Worm (Caenorhabditis elegans) whole organism, young adult: ENCODE measurements around the gene T06C12.9.
"Not testable (repeated sequence)": the region's sequence is repeated elsewhere in the genome, so short reads cannot be mapped to it uniquely, and the experiment has no call there.

Source experiments
- B0019.2 ChIP-seq: fragments of 200-800 bp; sonication (Bioruptor generic); conservative IDR thresholded peaks from 2 replicates; pipeline ENCODE4 v1.3.6; 2022; ENCODE audit warnings: missing genetic modification reagents, missing genetic modification characterization, missing compliant biosample characterization
- B0261.1 ChIP-seq: sonication (generic microtip); optimal IDR thresholded peaks from 2 replicates; lab custom pipeline; 2016; ENCODE audit warnings: mild to moderate bottlenecking, missing genetic modification characterization, moderate library complexity, missing compliant biosample characterization
- C17E4.6 ChIP-seq: fragments of 200-800 bp; sonication (Bioruptor generic); IDR thresholded peaks from 2 replicates; pipeline ENCODE4 v1.3.6; 2022; ENCODE audit warnings: missing genetic modification reagents, missing genetic modification characterization, missing compliant biosample characterization
- F10E7.11 ChIP-seq: sonication (generic microtip); optimal IDR thresholded peaks from 2 replicates; lab custom pipeline; 2017; ENCODE audit warnings: mild to moderate bottlenecking, missing genetic modification characterization, moderate library complexity, missing compliant biosample characterization
- F49E8.2 ChIP-seq: sonication (generic microtip); optimal IDR thresholded peaks from 3 replicates; lab custom pipeline; 2017; ENCODE audit warnings: missing genetic modification characterization, mild to moderate bottlenecking, missing compliant biosample characterization, antibody characterized with exemption, moderate library complexity; ENCODE audit not compliant: insufficient read depth
- F55B11.4 ChIP-seq: sonication (generic microtip); optimal IDR thresholded peaks from 2 replicates; lab custom pipeline; 2016; ENCODE audit warnings: missing compliant biosample characterization, missing genetic modification characterization, borderline replicate concordance; ENCODE audit not compliant: insufficient read depth
- K12H6.12 ChIP-seq: fragments of 200-800 bp; sonication (Bioruptor generic); optimal IDR thresholded peaks from 2 replicates; lab custom pipeline; 2018; ENCODE audit warnings: mild to moderate bottlenecking, missing genetic modification characterization, missing compliant biosample characterization
- Y53F4B.3 ChIP-seq: fragments of 200-800 bp; sonication (Bioruptor generic); IDR thresholded peaks from 2 replicates; pipeline ENCODE4 v1.3.6; 2022; ENCODE audit warnings: missing genetic modification reagents, missing genetic modification characterization, missing compliant biosample characterization
- Y95B8A.8 ChIP-seq: fragments of 200-800 bp; sonication (Bioruptor generic); IDR thresholded peaks from 2 replicates; pipeline ENCODE4 v1.3.6; 2022; ENCODE audit warnings: missing genetic modification reagents, missing genetic modification characterization, missing compliant biosample characterization
- bed-2 ChIP-seq: fragments of 200-800 bp; sonication (Bioruptor generic); IDR thresholded peaks from 2 replicates; pipeline ENCODE4 v1.3.6; 2022; ENCODE audit warnings: missing genetic modification reagents, missing genetic modification characterization, missing compliant biosample characterization
- gei-17 ChIP-seq: fragments of 200-800 bp; sonication (Bioruptor generic); optimal IDR thresholded peaks from 2 replicates; lab custom pipeline; 2018; ENCODE audit warnings: mild to moderate bottlenecking, missing genetic modification characterization, missing compliant biosample characterization
- hlh-26 ChIP-seq: fragments of 200-800 bp; sonication (Bioruptor generic); conservative IDR thresholded peaks from 2 replicates; pipeline ENCODE4 v1.3.6; 2022; ENCODE audit warnings: missing genetic modification reagents, missing genetic modification characterization, missing compliant biosample characterization
- hmg-20 ChIP-seq: fragments of 200-800 bp; sonication (Bioruptor generic); IDR thresholded peaks from 2 replicates; pipeline ENCODE4 v1.3.6; 2022; ENCODE audit warnings: missing genetic modification reagents, missing genetic modification characterization, missing compliant biosample characterization
- lin-54 ChIP-seq: fragments of 200-800 bp; sonication (Bioruptor generic); optimal IDR thresholded peaks from 2 replicates; lab custom pipeline; 2018; ENCODE audit warnings: mild to moderate bottlenecking, missing genetic modification characterization, missing compliant biosample characterization
- lsl-1 ChIP-seq: fragments of 200-800 bp; sonication (Bioruptor generic); optimal IDR thresholded peaks from 2 replicates; lab custom pipeline; 2018; ENCODE audit warnings: mild to moderate bottlenecking, missing genetic modification characterization, moderate library complexity, missing compliant biosample characterization
- madf-3 ChIP-seq: fragments of 200-800 bp; sonication (Bioruptor generic); IDR thresholded peaks from 2 replicates; pipeline ENCODE4 v1.3.6; 2022; ENCODE audit warnings: missing genetic modification reagents, missing genetic modification characterization, missing compliant biosample characterization
- madf-6 ChIP-seq: fragments of 200-800 bp; sonication (Bioruptor generic); IDR thresholded peaks from 2 replicates; pipeline ENCODE4 v1.3.6; 2022; ENCODE audit warnings: missing genetic modification reagents, missing genetic modification characterization, missing compliant biosample characterization
- madf-8 ChIP-seq: fragments of 200-800 bp; sonication (Bioruptor generic); conservative IDR thresholded peaks from 2 replicates; pipeline ENCODE4 v1.3.6; 2022; ENCODE audit warnings: missing genetic modification reagents, missing genetic modification characterization, missing compliant biosample characterization
- mel-28 ChIP-seq: sonication (generic microtip); optimal IDR thresholded peaks from 2 replicates; lab custom pipeline; 2016; ENCODE audit warnings: borderline replicate concordance, mild to moderate bottlenecking, missing genetic modification characterization, missing compliant biosample characterization
- mxl-1 ChIP-seq: sonication (generic microtip); optimal IDR thresholded peaks from 2 replicates; lab custom pipeline; 2016; ENCODE audit warnings: missing genetic modification characterization, missing compliant biosample characterization
- nfya-2 ChIP-seq: fragments of 200-800 bp; sonication (Bioruptor generic); IDR thresholded peaks from 2 replicates; pipeline ENCODE4 v1.3.6; 2022; ENCODE audit warnings: missing genetic modification reagents, missing genetic modification characterization, missing compliant biosample characterization
- nhr-27 ChIP-seq: fragments of 200-800 bp; sonication (Bioruptor generic); optimal IDR thresholded peaks from 2 replicates; lab custom pipeline; 2018; ENCODE audit warnings: mild to moderate bottlenecking, missing genetic modification characterization, moderate library complexity, missing compliant biosample characterization
- rec-8 ChIP-seq, 2 experiments: sonication (generic microtip); optimal IDR thresholded peaks; 2 replicates each; lab custom pipeline; 2016; ENCODE audit warnings: mild to moderate bottlenecking in 2 of 2, missing genetic modification characterization in 2 of 2, missing genetic modification reagents in 2 of 2, missing genotype in 2 of 2, missing biosample characterization in 1 of 2, missing compliant biosample characterization in 1 of 2, moderate library complexity in 1 of 2
- repo-1 ChIP-seq: sonication (generic microtip); optimal IDR thresholded peaks from 2 replicates; lab custom pipeline; 2017; ENCODE audit warnings: mild to moderate bottlenecking, missing genetic modification characterization, missing compliant biosample characterization
- sea-2 ChIP-seq: fragments of 200-800 bp; sonication (Bioruptor generic); IDR thresholded peaks from 2 replicates; pipeline ENCODE4 v1.3.6; 2022; ENCODE audit warnings: missing genetic modification characterization, missing compliant biosample characterization
- tbp1 ChIP-seq: fragments of 200-800 bp; sonication (Bioruptor generic); optimal IDR thresholded peaks from 2 replicates; lab custom pipeline; 2018; ENCODE audit warnings: mild to moderate bottlenecking, missing genetic modification characterization, missing compliant biosample characterization
- ztf-25 ChIP-seq: fragments of 200-800 bp; sonication (Bioruptor generic); IDR thresholded peaks from 2 replicates; pipeline ENCODE4 v1.3.6; 2022; ENCODE audit warnings: missing genetic modification reagents, missing genetic modification characterization, missing compliant biosample characterization
- ztf-6 ChIP-seq: fragments of 200-800 bp; sonication (Bioruptor generic); IDR thresholded peaks from 2 replicates; pipeline ENCODE4 v1.3.6; 2022; ENCODE audit warnings: missing genetic modification reagents, missing genetic modification characterization, missing compliant biosample characterization

T06C12.9 gene

ce11 chrV:15911848-15912247 lies 26.0 kb upstream of the T06C12.9 start, which contains the start of gene F35E8.6:
Gene F35E8.6 (plus strand): TSS chrV:15912148.
- TF ChIP-seq C17E4.6 (GFP tag; lab: Robert Waterston, UW): no peak
- no peak for TF ChIP-seq F49E8.2 (tag; lab: Kevin White, UChicago)
- TF ChIP-seq repo-1 (tag; lab: Kevin White, UChicago): no peak
- no peak for TF ChIP-seq madf-6 (GFP tag; lab: Robert Waterston, UW)
- TF ChIP-seq Y53F4B.3 (GFP tag; lab: Robert Waterston, UW): no peak

- TF ChIP-seq K12H6.12 (tag; lab: Kevin White, UChicago); sea-2 (GFP tag; lab: Robert Waterston, UW); lin-54 (GFP tag; lab: Kevin White, UChicago): not testable (repeated sequence)
- TF ChIP-seq, all 124 proteins: peak for 0; not testable (repeated sequence) for 124
Measured at ce11 chrV:15905530-15905929, 19.7 kb upstream of the T06C12.9 start, which contains the start of the genes F35E8.1 and F35E8.2. Gene F35E8.1 (minus strand): TSS chrV:15905630. Gene F35E8.2 (plus strand): TSS chrV:15905661.

- TF ChIP-seq K12H6.12 (tag; lab: Kevin White, UChicago): no peak
- no peak for TF ChIP-seq ztf-25 (GFP tag; lab: Robert Waterston, UW)
- TF ChIP-seq B0019.2: no peak
- no peak for TF ChIP-seq ztf-6 (GFP tag; lab: Robert Waterston, UW)
Measured at ce11 chrV:15900564-15900963, 14.7 kb upstream of the T06C12.9 start.

ce11 chrV:15899696-15900095 lies 13.8 kb upstream of the T06C12.9 start, which contains the start of gene T06C12.14:
Gene T06C12.14 (plus strand): TSS chrV:15899996.
- no peak for TF ChIP-seq nhr-27
- TF ChIP-seq rec-8 (tag; optimal IDR thresholded peaks at IDR 0.05; lab: Kevin White, UChicago): no peak
- TF ChIP-seq bed-2: no peak
- TF ChIP-seq Y95B8A.8 (GFP tag; lab: Robert Waterston, UW): no peak

- TF ChIP-seq mel-28 (tag; lab: Kevin White, UChicago): no peak
- TF ChIP-seq B0261.1: no peak
Measured at ce11 chrV:15897696-15898095, 11.8 kb upstream of the T06C12.9 start, which contains the start of gene str-60. Gene str-60 (plus strand): TSS chrV:15897996.

ce11 chrV:15896671-15897070 lies 10.8 kb upstream of the T06C12.9 start, which contains the start of gene nhr-213:
Gene nhr-213 (minus strand): TSS chrV:15896771.
- no peak for TF ChIP-seq ztf-6 (GFP tag; lab: Robert Waterston, UW)
- TF ChIP-seq madf-8: no peak
- TF ChIP-seq tbp1 (GFP tag; lab: Kevin White, UChicago): no peak
- TF ChIP-seq, all 124 proteins: peak for 0

ce11 chrV:15892696-15893095 lies 6.8 kb upstream of the T06C12.9 start, which contains the start of gene T06C12.11:
Gene T06C12.11 (plus strand): TSS chrV:15892996.
- TF ChIP-seq hlh-26 (no peak), F10E7.11 (tag; lab: Kevin White, UChicago) (no peak), F55B11.4 (tag; lab: Kevin White, UChicago) (no peak), nfya-2 (GFP tag; lab: Robert Waterston, UW) (no peak), gei-17 (GFP tag; lab: Kevin White, UChicago) (no peak), lsl-1 (GFP tag; lab: Kevin White, UChicago) (no peak), mxl-1 (tag; lab: Kevin White, UChicago) (no peak), hmg-20 (GFP tag; lab: Robert Waterston, UW) (no peak), madf-3 (GFP tag; lab: Robert Waterston, UW) (no peak)
